Worm (Caenorhabditis elegans) whole organism, L1 larva: ENCODE results near the gene ZK632.9.
A peak's percentile ranks its signal among the peaks of the same experiment; 100 is the strongest.

Experiments used
- C04F5.9 ChIP-seq: sonication (generic microtip); optimal IDR thresholded peaks from 2 replicates; lab custom pipeline; 2016; ENCODE audit warnings: missing genetic modification characterization, missing compliant biosample characterization
- C16A3.4 ChIP-seq: fragments of 150-350 bp; optimal IDR thresholded peaks from 2 replicates; lab custom pipeline; 2014; ENCODE audit warnings: missing biosample characterization, missing genetic modification characterization
- C34B4.2 ChIP-seq: sonication (generic microtip); optimal IDR thresholded peaks from 2 replicates; lab custom pipeline; 2017; ENCODE audit warnings: mild to moderate bottlenecking, missing genetic modification characterization, missing compliant biosample characterization
- F16B12.6 ChIP-seq: fragments of 150-350 bp; optimal IDR thresholded peaks from 2 replicates; lab custom pipeline; 2014; ENCODE audit warnings: missing biosample characterization, missing genetic modification characterization
- Y116A8C.19 ChIP-seq: sonication (generic microtip); optimal IDR thresholded peaks from 2 replicates; lab custom pipeline; 2016; ENCODE audit warnings: missing compliant biosample characterization, missing genetic modification characterization, borderline replicate concordance
- blmp-1 ChIP-seq: fragments of 150-350 bp; optimal IDR thresholded peaks from 2 replicates; lab custom pipeline; 2014; ENCODE audit warnings: missing biosample characterization, missing genetic modification characterization
- ces-1 ChIP-seq: fragments of 150-350 bp; optimal IDR thresholded peaks from 2 replicates; lab custom pipeline; 2014; ENCODE audit warnings: missing biosample characterization, missing genetic modification reagents, missing genetic modification characterization
- dpl-1 ChIP-seq, 3 experiments: fragments of 150-350 bp in 2 of 3; sonication (generic microtip) in 1 of 3; optimal IDR thresholded peaks; 2 replicates each; lab custom pipeline; 2014 to 2017; ENCODE audit warnings: missing biosample characterization in 3 of 3, missing genetic modification characterization in 3 of 3, missing genetic modification reagents in 3 of 3
- efl-1 ChIP-seq, 4 experiments: fragments of 150-350 bp; optimal IDR thresholded peaks in 3 of 4; peaks in 1 of 4; 1 replicate in 1 of 4; 2 replicates in 3 of 4; lab custom pipeline; 2014; ENCODE audit warnings: missing biosample characterization in 2 of 4, missing genetic modification characterization in 2 of 4, missing genetic modification reagents in 2 of 4
- elt-3 ChIP-seq, 6 experiments: fragments of 150-350 bp in 1 of 6; sonication (generic microtip); optimal IDR thresholded peaks; 2 replicates each; lab custom pipeline; 2017 to 2018; ENCODE audit warnings: missing biosample characterization in 6 of 6, missing genetic modification characterization in 6 of 6, inconsistent platforms in 1 of 6
- fos-1 ChIP-seq: fragments of 150-350 bp; optimal IDR thresholded peaks from 2 replicates; lab custom pipeline; 2014; ENCODE audit warnings: missing biosample characterization, missing genetic modification characterization
- hlh-17 ChIP-seq: fragments of 200-800 bp; sonication (Bioruptor generic); optimal IDR thresholded peaks from 2 replicates; lab custom pipeline; 2018; ENCODE audit warnings: missing genetic modification characterization, mild to moderate bottlenecking, missing compliant biosample characterization, moderate library complexity, borderline replicate concordance
- hpl-2 ChIP-seq: fragments of 150-350 bp; optimal IDR thresholded peaks from 2 replicates; lab custom pipeline; 2014; ENCODE audit warnings: missing biosample characterization, missing genetic modification reagents, missing genetic modification characterization
- irx-1 ChIP-seq: sonication (generic microtip); optimal IDR thresholded peaks from 2 replicates; lab custom pipeline; 2016; ENCODE audit warnings: missing genetic modification characterization, missing compliant biosample characterization
- isw-1 ChIP-seq: fragments of 200-800 bp; sonication (Bioruptor generic); IDR thresholded peaks from 2 replicates; pipeline ENCODE4 v1.3.6; 2022; ENCODE audit warnings: missing genetic modification characterization, missing compliant biosample characterization
- lin-14 ChIP-seq: fragments of 200-800 bp; sonication (Bioruptor generic); optimal IDR thresholded peaks from 2 replicates; lab custom pipeline; 2018; ENCODE audit warnings: mild to moderate bottlenecking, missing genetic modification characterization, moderate library complexity, missing compliant biosample characterization
- lin-35 ChIP-seq, 2 experiments: fragments of 150-350 bp; optimal IDR thresholded peaks; 2 replicates each; lab custom pipeline; 2014; ENCODE audit warnings: missing biosample characterization in 2 of 2, missing genetic modification characterization in 2 of 2, missing genetic modification reagents in 2 of 2
- lin-39 ChIP-seq: fragments of 150-350 bp; optimal IDR thresholded peaks from 2 replicates; lab custom pipeline; 2014; ENCODE audit warnings: missing biosample characterization, missing genetic modification reagents, missing genetic modification characterization
- lir-3 ChIP-seq: sonication (generic microtip); optimal IDR thresholded peaks from 2 replicates; lab custom pipeline; 2016; ENCODE audit warnings: mild to moderate bottlenecking, missing genetic modification characterization, moderate library complexity, missing compliant biosample characterization; ENCODE audit not compliant: poor library complexity
- lsy-2 ChIP-seq, 2 experiments: fragments of 150-350 bp; optimal IDR thresholded peaks; 2 replicates each; lab custom pipeline; 2014; ENCODE audit warnings: missing biosample characterization in 2 of 2, missing genetic modification characterization in 2 of 2
- mef-2 ChIP-seq: fragments of 150-350 bp; optimal IDR thresholded peaks from 2 replicates; lab custom pipeline; 2014; ENCODE audit warnings: missing biosample characterization, missing genetic modification characterization
- mep-1 ChIP-seq: fragments of 150-350 bp; optimal IDR thresholded peaks from 2 replicates; lab custom pipeline; 2014; ENCODE audit warnings: missing biosample characterization, missing genetic modification characterization
- nhr-12 ChIP-seq: sonication (generic microtip); optimal IDR thresholded peaks from 2 replicates; lab custom pipeline; 2017; ENCODE audit warnings: missing biosample characterization, missing genetic modification characterization
- nhr-20 ChIP-seq: sonication (generic microtip); optimal IDR thresholded peaks from 2 replicates; lab custom pipeline; 2016; ENCODE audit warnings: mild to moderate bottlenecking, missing genetic modification characterization, missing compliant biosample characterization
- nhr-237 ChIP-seq: fragments of 150-350 bp; optimal IDR thresholded peaks from 2 replicates; lab custom pipeline; 2014; ENCODE audit warnings: missing biosample characterization, missing genetic modification characterization
- nhr-47 ChIP-seq: sonication (generic microtip); optimal IDR thresholded peaks from 2 replicates; lab custom pipeline; 2016; ENCODE audit warnings: mild to moderate bottlenecking, missing genetic modification characterization, moderate library complexity, missing compliant biosample characterization
- nhr-84 ChIP-seq: sonication (generic microtip); optimal IDR thresholded peaks from 2 replicates; lab custom pipeline; 2017; ENCODE audit warnings: missing biosample characterization, missing genetic modification characterization
- nhr-90 ChIP-seq: sonication (generic microtip); optimal IDR thresholded peaks from 2 replicates; lab custom pipeline; 2016; ENCODE audit warnings: mild to moderate bottlenecking, missing genetic modification characterization, missing compliant biosample characterization; ENCODE audit not compliant: poor library complexity
- pag-3 ChIP-seq: sonication (generic microtip); optimal IDR thresholded peaks from 2 replicates; lab custom pipeline; 2017; ENCODE audit warnings: missing genetic modification characterization, mild to moderate bottlenecking, missing compliant biosample characterization, antibody characterized with exemption, borderline replicate concordance; ENCODE audit not compliant: insufficient read depth
- pax-3 ChIP-seq: fragments of 200-800 bp; sonication (Bioruptor generic); optimal IDR thresholded peaks from 2 replicates; lab custom pipeline; 2018; ENCODE audit warnings: mild to moderate bottlenecking, missing genetic modification characterization, moderate library complexity, missing compliant biosample characterization
- pqm-1 ChIP-seq: sonication (generic microtip); optimal IDR thresholded peaks from 3 replicates; lab custom pipeline; 2017; ENCODE audit warnings: missing biosample characterization, missing genetic modification characterization
- snpc-4 ChIP-seq: fragments of 150-350 bp; optimal IDR thresholded peaks from 2 replicates; lab custom pipeline; 2014; ENCODE audit warnings: missing biosample characterization, missing genetic modification characterization
- snu-23 ChIP-seq: sonication (generic microtip); optimal IDR thresholded peaks from 2 replicates; lab custom pipeline; 2016; ENCODE audit warnings: missing genetic modification characterization, missing compliant biosample characterization
- sup-37 ChIP-seq: fragments of 200-800 bp; sonication (Bioruptor generic); optimal IDR thresholded peaks from 2 replicates; lab custom pipeline; 2018; ENCODE audit warnings: mild to moderate bottlenecking, missing genetic modification characterization, missing compliant biosample characterization
- swsn-7 ChIP-seq: sonication (generic microtip); optimal IDR thresholded peaks from 2 replicates; lab custom pipeline; 2016; ENCODE audit warnings: missing genetic modification characterization, missing compliant biosample characterization
- tbx-2 ChIP-seq: sonication (generic microtip); optimal IDR thresholded peaks from 2 replicates; lab custom pipeline; 2016; ENCODE audit warnings: missing genetic modification characterization, missing compliant biosample characterization
- unc-30 ChIP-seq: sonication (generic microtip); optimal IDR thresholded peaks from 2 replicates; lab custom pipeline; 2017; ENCODE audit warnings: missing biosample characterization, missing genetic modification characterization
- unc-62 ChIP-seq: fragments of 150-350 bp; optimal IDR thresholded peaks from 2 replicates; lab custom pipeline; 2014; ENCODE audit warnings: missing biosample characterization, missing genetic modification reagents, missing genetic modification characterization
- vab-15 ChIP-seq: sonication (generic microtip); optimal IDR thresholded peaks from 2 replicates; lab custom pipeline; 2017; ENCODE audit warnings: missing genotype, mild to moderate bottlenecking, missing genetic modification characterization, missing compliant biosample characterization
- ztf-11 ChIP-seq, 2 experiments: sonication (generic microtip); optimal IDR thresholded peaks; 2 replicates each; lab custom pipeline; 2016 to 2017; ENCODE audit warnings: missing genetic modification characterization in 2 of 2, missing biosample characterization in 1 of 2, missing compliant biosample characterization in 1 of 2
- ztf-4 ChIP-seq: fragments of 150-350 bp; optimal IDR thresholded peaks from 2 replicates; lab custom pipeline; 2014; ENCODE audit warnings: missing biosample characterization, missing genetic modification characterization

ZK632.9 gene

DNA sequence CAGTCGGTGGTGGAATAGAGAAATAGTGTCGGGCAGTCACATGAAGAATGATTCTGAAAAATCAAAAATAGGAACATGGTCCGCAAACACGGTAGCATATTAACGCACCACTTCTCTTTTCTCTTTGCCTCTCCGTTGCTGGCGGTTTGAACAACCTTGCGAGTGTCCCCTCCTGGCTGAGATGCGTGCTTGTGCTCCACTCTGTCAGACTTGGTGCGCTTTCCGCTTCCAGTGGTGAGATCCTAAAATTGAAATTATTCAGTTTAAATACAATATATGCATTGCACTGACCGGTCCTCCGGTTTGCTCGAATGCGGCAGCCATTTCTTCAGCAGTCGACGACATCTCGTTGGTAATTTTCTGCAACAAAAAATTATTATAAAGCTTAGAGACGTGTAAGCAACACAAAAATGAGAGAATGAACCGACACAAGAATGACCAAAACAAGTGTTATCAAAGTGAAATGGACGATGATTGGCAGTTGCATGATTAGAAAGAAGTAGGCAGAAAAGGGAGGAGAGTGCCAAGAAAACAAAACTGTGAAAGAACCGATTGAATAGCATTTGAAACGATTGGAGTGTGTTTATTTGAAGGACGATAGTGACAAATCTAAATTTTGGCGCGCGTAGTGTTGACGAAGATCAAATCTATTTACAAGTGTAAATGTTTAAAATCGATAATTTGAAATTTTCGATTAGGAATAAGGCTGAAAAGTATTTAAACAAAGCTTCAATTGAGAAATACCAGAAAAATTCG is at the start of gene ZK632.9:
Gene ZK632.9 (minus strand): TSS at position 360 of the 756 bp plus-strand sequence.
- TF ChIP-seq lin-35 (GFP tag; optimal IDR thresholded peaks at IDR 0.05; lab: Kevin White, UChicago) (peak; percentile 33 to 36), lin-14 (GFP tag; lab: Kevin White, UChicago) (peak; percentile 31), F16B12.6 (peak; percentile 30), ces-1 (no peak), lsy-2 (tag; optimal IDR thresholded peaks at IDR 0.05; lab: Kevin White, UChicago) (peak in 1 of 2 experiments; percentile 9), dpl-1 (GFP tag; optimal IDR thresholded peaks at IDR 0.05; lab: Kevin White, UChicago) (peak; percentile 21 to 33 (median 32)), mep-1 (tag; lab: Kevin White, UChicago) (peak; percentile 12), isw-1 (GFP tag; lab: Robert Waterston, UW) (no peak), elt-3 (tag; optimal IDR thresholded peaks at IDR 0.05; lab: Kevin White, UChicago) (peak in 1 of 6 experiments; percentile 67), snu-23 (GFP tag; lab: Kevin White, UChicago) (peak; percentile 33), Y116A8C.19 (tag; lab: Kevin White, UChicago) (no peak), blmp-1 (tag; lab: Kevin White, UChicago) (peak; percentile 58)

DNA sequence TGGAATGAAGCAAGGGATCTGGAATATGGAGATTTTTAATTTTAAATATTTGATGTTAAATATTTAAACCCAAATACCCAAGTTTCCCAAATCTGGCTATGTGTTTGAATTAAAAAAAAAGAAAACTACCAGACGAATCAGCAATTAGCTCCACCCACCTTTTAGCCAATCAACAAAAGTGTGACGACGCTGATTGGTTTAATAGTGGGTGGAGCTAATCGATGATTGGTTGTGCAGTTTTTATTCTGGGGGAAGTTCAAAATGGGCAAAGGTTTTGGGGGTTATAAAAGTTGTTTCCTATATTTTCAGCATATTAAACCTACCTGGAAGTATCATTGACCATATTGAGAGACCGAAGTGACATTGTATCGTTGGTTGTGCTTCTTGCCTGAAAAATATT is 49.3 kb upstream of the ZK632.9 start:
- TF ChIP-seq Y116A8C.19 (tag; lab: Kevin White, UChicago), result no peak
- no peak for TF ChIP-seq nhr-90 (tag; lab: Kevin White, UChicago)
- no peak for TF ChIP-seq ces-1
- no peak for TF ChIP-seq C34B4.2
- TF ChIP-seq unc-62 (GFP tag; lab: Kevin White, UChicago), result no peak
- TF ChIP-seq pqm-1 (tag; lab: Kevin White, UChicago), result no peak
- no peak for TF ChIP-seq pag-3 (tag; lab: Kevin White, UChicago)
- TF ChIP-seq fos-1 (tag; lab: Kevin White, UChicago), result no peak
- TF ChIP-seq ztf-4 (tag; lab: Kevin White, UChicago), result no peak
- TF ChIP-seq, all 84 proteins: peak for 0

DNA sequence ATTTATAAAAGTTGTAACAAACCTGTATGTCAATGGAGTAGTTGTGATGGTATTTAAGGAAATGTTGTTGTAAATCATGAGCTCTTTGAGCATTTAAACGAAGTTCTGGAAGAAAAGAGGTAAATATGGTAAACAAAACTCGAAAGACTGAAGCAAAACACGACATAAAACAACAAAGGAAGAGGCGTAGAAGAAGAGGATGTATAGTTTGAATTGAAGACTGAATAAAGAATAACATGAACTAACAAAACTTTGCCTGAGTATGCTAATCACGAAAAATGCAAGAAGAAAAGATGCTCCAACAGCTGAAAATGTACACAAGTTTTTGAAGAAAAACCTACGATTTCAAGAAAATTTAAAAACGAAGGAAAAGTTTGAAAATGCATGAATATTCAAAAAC is 45.8 kb upstream of the ZK632.9 start, which contains the start of gene ZK757.1:
Gene ZK757.1 (minus strand): TSS at position 101 of the 400 bp plus-strand sequence.
- TF ChIP-seq mep-1 (tag; lab: Kevin White, UChicago) (no peak), lin-14 (GFP tag; lab: Kevin White, UChicago) (no peak), hlh-17 (GFP tag; lab: Kevin White, UChicago) (no peak)

DNA sequence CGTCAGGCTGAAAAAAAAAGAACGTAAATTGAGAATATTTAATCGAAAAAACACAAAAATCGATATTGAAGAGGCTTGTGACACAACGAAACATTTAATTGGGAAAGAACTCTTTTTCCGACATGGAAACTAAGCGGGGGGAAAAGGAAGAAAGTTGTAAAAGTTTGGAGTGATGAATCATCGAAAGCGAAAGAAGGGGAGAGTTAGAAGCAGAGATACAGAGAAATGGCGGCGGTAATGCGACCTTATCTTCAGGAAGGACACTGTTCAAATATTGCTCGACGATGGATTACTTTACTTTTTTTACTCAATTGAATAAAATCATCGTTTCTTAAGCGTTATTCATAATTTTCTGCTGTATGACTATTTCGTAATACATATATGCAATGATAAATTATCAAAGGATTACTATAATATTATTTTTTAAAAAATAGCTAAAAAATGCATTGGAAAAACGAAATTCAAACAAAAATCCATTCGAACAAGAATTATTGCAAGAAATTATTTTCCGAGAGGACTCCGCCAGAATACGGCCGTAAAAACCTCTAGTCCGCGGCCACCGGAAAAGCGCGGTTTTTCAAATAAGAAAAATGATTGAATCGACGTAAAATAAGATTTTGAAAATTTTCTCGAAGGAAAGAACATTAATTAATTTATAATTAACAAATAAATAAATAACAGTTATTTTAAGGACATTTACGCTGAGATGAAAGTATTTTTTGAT is 42.7 kb upstream of the ZK632.9 start, which contains the start of gene dhhc-4:
Gene dhhc-4 (minus strand): TSS at position 13 of the 724 bp plus-strand sequence.
- TF ChIP-seq irx-1 (tag; lab: Kevin White, UChicago) (peak; percentile 95), unc-30 (tag; lab: Kevin White, UChicago) (no peak), nhr-12 (no peak), tbx-2 (tag; lab: Kevin White, UChicago) (peak; percentile 94), ztf-11 (tag; optimal IDR thresholded peaks at IDR 0.05; lab: Kevin White, UChicago) (peak in 1 of 2 experiments; percentile 96), efl-1 (optimal IDR thresholded peaks at IDR 0.05; lab: Kevin White, UChicago) (peak; percentile 88 to 94), efl-1 (GFP tag; optimal IDR thresholded peaks at IDR 0.05 in 1 of 2; lab: Kevin White, UChicago) (peak; percentile 93 to 99), pax-3 (tag; lab: Kevin White, UChicago) (peak; percentile 95), vab-15 (tag; lab: Kevin White, UChicago) (peak; percentile 33), hpl-2 (GFP tag; lab: Kevin White, UChicago) (no peak), lin-14 (GFP tag; lab: Kevin White, UChicago) (peak; percentile 84), lir-3 (tag; lab: Kevin White, UChicago) (peak; percentile 96), sup-37 (GFP tag; lab: Kevin White, UChicago) (peak; percentile 82), hlh-17 (GFP tag; lab: Kevin White, UChicago) (peak; percentile 78), pqm-1 (tag; lab: Kevin White, UChicago) (no peak), nhr-47 (peak; percentile 95), pag-3 (tag; lab: Kevin White, UChicago) (no peak), mef-2 (tag; lab: Kevin White, UChicago) (no peak), nhr-84 (no peak), Y116A8C.19 (tag; lab: Kevin White, UChicago) (peak; percentile 73), nhr-20 (tag; lab: Kevin White, UChicago) (peak; percentile 85), snpc-4 (tag; lab: Kevin White, UChicago) (peak; percentile 28), swsn-7 (peak; percentile 89), C04F5.9 (tag; lab: Kevin White, UChicago) (peak; percentile 84), C16A3.4 (tag; lab: Kevin White, UChicago) (peak; percentile 12), lin-39 (peak; percentile 86), nhr-237 (tag; lab: Kevin White, UChicago) (no peak)
